Fruit fly (Drosophila melanogaster): ENCODE data around the gene rec.

Gene rec

DNA sequence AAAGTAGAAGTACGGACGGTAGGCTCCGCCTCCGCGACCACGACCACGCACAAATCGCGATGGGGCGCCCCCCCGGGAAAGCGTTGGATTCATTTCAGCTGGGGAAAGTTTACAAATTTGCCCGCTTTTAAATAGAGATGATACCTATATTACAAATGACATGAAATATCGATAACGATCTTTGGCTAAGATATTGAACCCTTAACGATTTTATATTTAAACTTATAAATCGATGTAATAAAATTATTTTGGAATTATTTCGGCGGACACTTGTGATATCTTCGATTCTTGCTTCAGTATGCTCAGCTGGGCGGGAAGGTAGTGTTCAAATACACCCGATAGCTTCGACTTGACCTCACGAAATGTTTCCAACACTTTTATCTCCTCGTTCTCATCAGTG, at the start of gene rec:
Gene rec (minus strand): TSS at position 108 of the 400 bp plus-strand sequence.
- TF ChIP-seq CTCF (optimal IDR thresholded peaks at IDR 0.05) (no peak), CG8478 (optimal IDR thresholded peaks at IDR 0.05) (no peak)

DNA sequence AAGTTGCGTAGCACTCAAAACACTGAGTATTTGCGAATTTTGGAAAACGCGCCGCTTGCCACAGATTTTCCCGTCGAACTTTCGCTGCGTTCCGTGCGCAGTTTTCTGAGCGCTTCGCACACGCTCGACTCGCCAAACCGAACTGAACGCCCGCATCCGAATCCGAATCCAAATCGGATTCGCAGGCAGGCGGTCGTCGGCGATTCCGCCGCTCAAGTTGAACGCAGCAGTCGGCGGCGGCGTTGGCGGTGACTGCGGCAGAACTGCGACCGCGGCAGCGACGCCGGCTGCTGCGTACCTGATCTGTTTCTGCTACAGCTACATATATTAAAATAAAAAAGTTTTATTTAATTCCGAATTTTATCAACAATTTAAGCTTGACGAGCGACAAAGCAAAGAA, 43.2 kb upstream of the rec start, which contains the start of gene CG31183:
Gene CG31183 (minus strand): TSS at position 329 of the 400 bp plus-strand sequence.
- TF ChIP-seq CTCF (optimal IDR thresholded peaks at IDR 0.05) (no peak), CG8478 (optimal IDR thresholded peaks at IDR 0.05) (no peak)

DNA sequence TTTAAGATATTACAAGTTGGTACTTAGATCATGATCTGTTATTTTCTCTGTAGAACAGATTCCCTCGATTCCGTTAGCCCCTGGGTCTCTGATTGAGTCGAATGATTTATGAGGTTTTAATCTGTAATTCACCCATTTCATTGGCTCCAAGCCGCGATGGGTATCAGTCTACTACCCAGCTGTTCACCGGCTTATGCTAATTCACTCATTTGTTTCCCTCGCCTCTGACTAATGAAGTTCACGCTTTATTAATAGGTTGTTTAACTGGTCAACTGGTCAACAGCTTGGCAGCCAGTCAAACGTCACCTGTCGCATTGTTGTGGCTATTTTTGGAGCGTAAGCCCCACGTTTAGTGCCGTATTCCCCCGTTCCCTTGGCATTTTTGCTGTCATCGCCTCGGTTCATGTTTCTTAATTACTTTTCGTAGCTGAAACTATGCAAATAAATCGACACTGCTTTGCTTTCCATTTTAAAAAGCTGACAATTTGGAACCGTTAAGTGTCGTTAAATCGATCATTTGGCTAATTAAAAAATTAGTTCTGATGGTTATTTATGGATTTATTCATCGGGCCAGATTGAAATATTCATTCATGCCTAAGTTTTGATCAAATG, 40.5 kb upstream of the rec start:
- TF ChIP-seq CG8478 (optimal IDR thresholded peaks at IDR 0.05) (no peak), CTCF (optimal IDR thresholded peaks at IDR 0.05) (no peak)

DNA sequence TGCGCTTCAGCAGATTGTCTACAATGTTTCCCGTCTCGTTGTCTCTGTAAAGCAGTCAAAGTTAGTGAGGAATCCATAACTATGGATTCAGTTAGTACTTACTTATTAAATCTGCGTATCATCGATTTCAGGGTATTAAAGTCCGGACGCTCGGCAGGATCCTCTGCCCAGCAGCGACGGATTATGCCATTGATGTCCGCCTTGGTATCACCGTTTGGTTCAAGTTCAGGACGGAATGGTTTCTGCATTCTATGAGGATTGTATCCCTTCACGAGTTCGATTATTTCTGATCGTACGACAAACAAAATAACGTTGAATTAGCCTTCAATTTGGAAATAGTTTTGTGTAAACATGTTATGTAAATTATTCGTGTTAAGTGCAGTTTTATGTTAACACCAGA, 27.5 kb upstream of the rec start, which contains the start of gene CG9632:
Gene CG9632 (plus strand): TSS at position 301 of the 400 bp plus-strand sequence.
- TF ChIP-seq CG8478 (optimal IDR thresholded peaks at IDR 0.05) (no peak), CTCF (optimal IDR thresholded peaks at IDR 0.05) (no peak)

dm6 chr3R:15857189-15857767, 24.8 kb upstream of the rec start, which contains the start of gene Hmt-1:
Hmt-1 (minus strand) TSS chr3R:15857470.
- no peak for TF ChIP-seq CTCF (optimal IDR thresholded peaks at IDR 0.05)
- TF ChIP-seq CG8478 (optimal IDR thresholded peaks at IDR 0.05) = no peak

dm6 chr3R:15853347-15853746, 20.9 kb upstream of the rec start, which contains the start of gene cv-d:
cv-d (minus strand) TSS chr3R:15853581.
- no peak for TF ChIP-seq CG8478 (optimal IDR thresholded peaks at IDR 0.05)
- TF ChIP-seq CTCF (optimal IDR thresholded peaks at IDR 0.05) = no peak

DNA sequence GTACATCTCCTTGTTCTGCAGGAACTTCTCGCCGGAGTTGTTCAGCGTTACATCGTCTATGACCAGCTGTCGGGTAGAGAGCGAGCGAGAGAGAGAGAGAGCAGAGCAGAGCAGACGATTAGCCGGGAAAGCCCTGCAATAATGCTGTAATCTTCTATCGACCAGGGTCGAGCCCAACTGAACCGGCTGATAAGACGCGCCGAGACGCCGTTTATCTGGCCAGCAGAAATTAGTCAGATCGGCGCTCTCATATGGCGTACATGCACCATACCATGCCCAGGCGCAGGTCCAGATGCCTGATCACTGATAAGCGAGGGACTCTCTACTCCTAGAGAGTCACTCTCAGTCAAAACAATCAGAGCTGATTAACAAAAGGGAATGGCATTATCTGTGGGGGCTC, 19.5 kb upstream of the rec start:
- no peak for TF ChIP-seq CTCF (optimal IDR thresholded peaks at IDR 0.05)
- TF ChIP-seq CG8478 (optimal IDR thresholded peaks at IDR 0.05) = no peak

DNA sequence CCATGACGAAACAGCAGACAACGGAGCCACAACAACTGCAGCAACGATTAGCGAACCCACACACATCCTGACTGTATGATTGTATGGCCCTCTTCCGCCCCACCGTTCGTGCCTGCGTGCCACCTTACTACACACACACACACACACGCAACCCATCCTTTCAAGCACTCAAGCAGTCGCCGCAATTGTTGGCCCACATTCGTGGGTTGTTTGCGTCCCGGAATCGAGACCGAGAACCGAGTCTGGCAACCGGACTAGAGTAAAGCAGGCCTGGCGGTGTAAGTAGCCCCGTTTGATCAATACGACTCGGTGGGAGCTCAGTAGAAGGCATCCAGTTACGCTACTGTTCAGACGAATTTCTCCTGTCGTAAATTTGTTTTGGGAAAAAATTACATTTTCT, 13.8 kb upstream of the rec start, which contains the start of gene CG4546:
Gene CG4546 (plus strand): TSS at position 301 of the 400 bp plus-strand sequence.
- TF ChIP-seq CG8478 (optimal IDR thresholded peaks at IDR 0.05) = no peak
- no peak for TF ChIP-seq CTCF (optimal IDR thresholded peaks at IDR 0.05)

DNA sequence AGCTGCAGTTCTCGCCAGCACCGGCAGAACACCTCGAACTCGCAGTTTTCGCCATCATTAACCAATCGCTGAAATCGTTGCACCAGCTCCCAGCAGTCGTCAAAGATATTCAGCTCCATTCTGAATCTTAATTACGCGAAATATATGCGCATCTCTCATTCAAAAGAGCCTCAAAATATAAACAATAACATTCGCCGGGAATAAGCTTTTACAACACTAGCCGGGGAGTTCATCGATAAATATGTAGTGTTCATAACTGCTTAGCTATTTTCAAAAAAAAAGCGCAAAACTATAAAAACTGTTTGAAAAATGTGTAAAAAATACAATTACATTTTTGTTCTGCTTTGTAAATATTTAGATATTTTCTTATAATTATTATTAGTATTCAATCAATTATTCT, 6.9 kb upstream of the rec start, which contains the start of gene Pbp45:
Gene Pbp45 (minus strand): TSS at position 222 of the 400 bp plus-strand sequence.
- TF ChIP-seq CG8478 (optimal IDR thresholded peaks at IDR 0.05) = no peak
- TF ChIP-seq CTCF (optimal IDR thresholded peaks at IDR 0.05) = no peak

DNA sequence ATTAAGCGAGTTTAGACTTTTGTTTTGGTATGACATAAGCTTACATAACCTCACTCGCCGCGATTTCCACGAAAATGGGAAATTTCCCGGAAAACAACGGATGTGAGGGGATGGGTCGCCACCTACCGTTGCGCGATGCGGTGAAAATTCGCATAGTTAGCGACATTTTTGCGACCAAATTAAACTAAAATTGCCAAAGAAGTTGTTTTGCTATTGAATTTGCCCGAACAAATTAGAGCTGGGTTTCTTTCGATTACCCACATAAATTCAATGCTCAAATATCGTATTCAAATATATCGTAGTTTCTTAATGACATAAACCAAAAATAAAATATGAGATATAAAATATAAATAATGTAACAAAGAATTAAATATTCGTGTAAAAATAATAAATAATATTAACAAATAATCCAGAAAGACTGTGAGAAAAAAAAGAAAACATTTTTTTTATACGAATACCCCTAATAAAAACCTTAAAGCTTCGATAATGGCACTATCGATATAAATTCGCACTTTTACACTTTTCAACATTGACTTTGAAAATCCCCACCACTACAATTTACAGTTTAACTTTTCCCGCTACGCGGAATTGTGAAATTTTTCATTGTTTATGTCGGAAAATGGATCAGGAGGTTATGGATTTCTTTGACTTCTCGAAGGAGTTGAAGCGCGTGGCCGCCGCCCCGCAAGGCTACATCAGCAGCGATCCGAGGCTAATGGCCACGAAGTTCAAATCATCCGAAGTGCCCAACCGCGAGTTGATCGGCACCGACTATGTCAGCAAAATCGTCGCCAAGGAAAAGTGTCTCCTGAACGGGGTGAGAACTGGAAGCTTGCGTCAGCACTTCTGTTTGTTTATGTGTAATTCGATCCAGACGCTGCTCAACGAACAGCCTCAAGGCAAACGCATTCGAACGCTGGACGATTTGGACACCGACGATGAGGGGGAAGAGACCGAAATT, 4.7 kb upstream of the rec start, which contains the start of the genes ND-23 and spn-E:
Gene ND-23 (minus strand): TSS at position 254 of the 961 bp plus-strand sequence.
Gene spn-E (plus strand): TSS at position 556 of the 961 bp plus-strand sequence.
- TF ChIP-seq CTCF (optimal IDR thresholded peaks at IDR 0.05) (no peak), CG8478 (optimal IDR thresholded peaks at IDR 0.05) (no peak)

DNA sequence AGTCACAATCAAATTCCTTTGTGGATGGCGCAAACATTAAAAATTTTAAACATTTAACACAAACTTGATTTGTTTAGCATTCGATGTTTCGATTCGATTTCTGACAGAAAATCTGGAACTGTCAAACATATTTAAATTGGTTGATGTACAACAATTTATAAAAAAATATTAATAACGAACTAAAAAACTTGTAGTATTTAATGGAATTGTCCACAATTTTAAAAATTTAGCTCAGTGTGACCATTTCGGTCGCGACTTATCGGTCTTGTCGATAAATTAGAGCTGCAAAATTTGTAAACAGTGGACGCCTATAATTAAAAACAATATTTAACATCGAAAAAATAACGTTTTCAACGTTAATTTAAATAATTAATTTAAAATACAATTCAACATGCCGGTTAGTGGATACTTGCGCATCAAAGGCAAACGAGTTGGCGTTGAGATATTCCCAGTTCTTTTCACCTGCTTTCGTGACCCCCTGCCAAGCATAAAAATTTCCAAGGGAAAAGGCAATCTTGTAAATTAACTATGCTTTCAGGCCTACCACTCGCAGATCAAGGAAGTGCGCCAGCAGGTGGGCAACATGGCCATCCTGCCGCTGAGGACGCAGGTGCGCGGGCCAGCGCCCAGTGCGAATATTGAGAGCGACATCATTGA, 2.1 kb upstream of the rec start, which contains the start of the genes CG43317 and Arpc3A:
Gene CG43317 (minus strand): TSS at position 51 of the 657 bp plus-strand sequence.
Gene Arpc3A (plus strand): TSS at position 274 of the 657 bp plus-strand sequence.
- TF ChIP-seq CG8478 (optimal IDR thresholded peaks at IDR 0.05) = no peak
- no peak for TF ChIP-seq CTCF (optimal IDR thresholded peaks at IDR 0.05)

DNA sequence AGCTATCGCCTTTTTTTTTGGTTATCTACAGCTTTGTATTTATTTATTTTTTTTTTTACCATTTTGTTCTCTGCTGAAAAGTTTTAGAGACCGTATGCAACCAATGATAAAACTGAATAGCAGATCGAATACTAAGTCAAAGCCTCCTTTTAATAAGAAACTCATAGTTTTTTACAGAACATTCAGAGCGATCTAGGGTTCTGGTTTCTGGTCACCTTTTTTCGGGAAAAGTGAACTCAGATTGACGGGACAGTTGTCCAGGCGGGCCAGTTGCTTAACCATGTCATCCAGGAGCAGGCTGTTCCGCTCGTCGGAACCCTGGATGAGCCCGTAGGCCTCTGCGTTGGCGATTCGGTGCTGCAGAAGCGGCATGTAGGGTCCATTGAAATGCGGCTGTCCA, 900 bp upstream of the rec start, which contains the start of gene CG43318:
Gene CG43318 (minus strand): TSS at position 101 of the 400 bp plus-strand sequence.
- no peak for TF ChIP-seq CG8478 (optimal IDR thresholded peaks at IDR 0.05)
- TF ChIP-seq CTCF (optimal IDR thresholded peaks at IDR 0.05) = no peak

DNA sequence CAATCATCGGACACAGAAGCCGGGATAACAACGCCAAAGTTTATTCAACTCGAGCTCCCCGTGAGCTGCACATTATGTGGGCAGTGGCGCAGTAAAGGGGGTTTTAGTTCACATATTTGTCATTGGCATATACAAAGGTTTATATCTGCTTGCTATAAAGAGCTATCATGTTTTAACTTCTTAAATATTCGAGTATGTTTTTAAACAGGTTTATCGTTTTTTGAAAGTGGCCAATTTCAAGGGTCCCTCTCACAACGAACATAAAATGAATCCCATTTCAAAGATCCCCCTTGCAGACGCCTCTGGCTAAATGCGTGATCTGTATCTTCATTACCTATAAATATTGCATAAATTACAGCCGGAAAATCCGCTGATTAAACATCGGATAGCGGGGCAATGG, 4.9 kb downstream of the rec start:
- no peak for TF ChIP-seq CG8478 (optimal IDR thresholded peaks at IDR 0.05)
- no peak for TF ChIP-seq CTCF (optimal IDR thresholded peaks at IDR 0.05)

DNA sequence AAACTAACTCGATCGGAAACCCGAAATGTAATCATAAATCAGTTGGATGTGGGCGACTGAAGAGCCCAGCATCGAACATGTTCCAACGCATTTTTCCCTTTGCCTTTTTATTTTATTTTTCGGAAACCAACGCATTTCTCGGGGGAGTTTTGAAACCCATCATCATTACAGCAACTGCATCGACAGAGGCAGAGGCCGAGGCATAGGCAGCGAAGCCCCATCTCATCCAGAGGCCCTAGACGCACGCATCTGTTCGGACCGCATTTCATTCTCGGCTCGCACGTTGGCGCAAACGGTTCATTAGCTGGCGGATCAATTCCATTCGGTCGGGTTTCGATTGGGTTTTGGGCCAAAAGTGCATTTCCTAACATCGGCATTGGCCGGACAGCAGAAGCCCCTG, 6.9 kb downstream of the rec start, which contains the start of gene CG4576:
Gene CG4576 (plus strand): TSS at position 227 of the 400 bp plus-strand sequence.
- TF ChIP-seq CTCF (optimal IDR thresholded peaks at IDR 0.05) = no peak
- no peak for TF ChIP-seq CG8478 (optimal IDR thresholded peaks at IDR 0.05)

All from S2 (cell line).